Fruit fly (Drosophila melanogaster): ENCODE results near the gene CG33080.

The CG33080 gene

DNA sequence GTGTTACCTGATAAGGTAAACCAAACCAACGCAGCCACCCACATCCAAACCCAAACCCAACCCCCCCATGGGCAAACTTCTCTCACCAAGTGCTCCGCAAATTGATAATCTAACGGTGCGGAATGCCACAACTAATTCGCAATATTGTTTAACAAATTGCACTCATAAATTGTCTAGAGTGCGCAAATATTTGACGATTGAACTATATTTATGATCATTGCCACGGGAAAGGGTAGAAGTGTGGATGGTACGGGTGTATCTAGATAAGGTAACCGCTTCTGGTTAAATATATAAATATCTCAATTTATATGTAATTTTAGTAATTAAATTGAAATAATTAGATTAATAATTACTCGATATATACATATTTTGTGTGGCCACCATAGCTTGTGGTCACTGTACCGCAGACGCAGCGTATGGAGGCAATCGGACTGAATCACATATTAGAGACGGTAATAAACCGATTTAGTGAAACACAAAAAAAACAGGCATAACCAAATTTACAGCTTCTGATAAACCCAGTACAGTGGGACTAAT lies 966 bp upstream of the CG33080 start (continued):
- TF ChIP-seq CG4282 (GFP tag; optimal IDR thresholded peaks at IDR 0.05) = no peak
- TF ChIP-seq CG12071 (GFP tag; optimal IDR thresholded peaks at IDR 0.05) = peak; percentile 22
- TF ChIP-seq maf-S (GFP tag; optimal IDR thresholded peaks at IDR 0.05) = no peak
- no peak for TF ChIP-seq hb (GFP tag; IDR thresholded peaks at IDR 0.05; ENCODE audit: partially characterized antibody)
- TF ChIP-seq CG16863 (GFP tag; optimal IDR thresholded peaks at IDR 0.05) = no peak
- peak; percentile 82 for TF ChIP-seq Fer3 (tag; optimal IDR thresholded peaks at IDR 0.05)
- no peak for TF ChIP-seq CG11723 (GFP tag; optimal IDR thresholded peaks at IDR 0.05)
- TF ChIP-seq Dad (GFP tag; optimal IDR thresholded peaks at IDR 0.05) = no peak
- TF ChIP-seq dati (GFP tag; IDR thresholded peaks at IDR 0.05) = no peak
- TF ChIP-seq CG16813 (GFP tag; IDR thresholded peaks at IDR 0.05; ENCODE audit: partially characterized antibody) = no peak
- no peak for TF ChIP-seq ERR (GFP tag; optimal IDR thresholded peaks at IDR 0.05)
- TF ChIP-seq CG13424 (tag; optimal IDR thresholded peaks at IDR 0.05) = peak; percentile 62
- no peak for TF ChIP-seq tll (GFP tag; optimal IDR thresholded peaks at IDR 0.05)
- TF ChIP-seq insv (GFP tag; optimal IDR thresholded peaks at IDR 0.05) = peak in 1 of 2 experiments; percentile 8
- TF ChIP-seq cwo (GFP tag; optimal IDR thresholded peaks at IDR 0.05) = peak; percentile 70
- no peak for TF ChIP-seq CG30431 (GFP tag; optimal IDR thresholded peaks at IDR 0.05)
- TF ChIP-seq HmgZ (tag; optimal IDR thresholded peaks at IDR 0.05) = peak; percentile 46
- no peak for TF ChIP-seq CG12744 (GFP tag; optimal IDR thresholded peaks at IDR 0.05)
- peak; percentile 59 for TF ChIP-seq CG9727 (GFP tag; optimal IDR thresholded peaks at IDR 0.05)
- peak; percentile 64; the same call in 2 of the 3 replicates for TF ChIP-seq CG6175 (GFP tag; IDR thresholded peaks at IDR 0.05)
- no peak for TF ChIP-seq CG14860 (GFP tag; IDR thresholded peaks at IDR 0.05; ENCODE audit: partially characterized antibody)
- no peak for TF ChIP-seq CG11398 (GFP tag; optimal IDR thresholded peaks at IDR 0.05)
- TF ChIP-seq CG2202 (tag; optimal IDR thresholded peaks at IDR 0.05) = no peak
- TF ChIP-seq HmgD (GFP tag; optimal IDR thresholded peaks at IDR 0.05) = no peak
- TF ChIP-seq bowl (GFP tag; IDR thresholded peaks at IDR 0.05) = peak; percentile 49; the same call in 1 of the 2 replicates
- no peak for TF ChIP-seq amos (GFP tag; IDR thresholded peaks at IDR 0.05; ENCODE audit: partially characterized antibody)
- TF ChIP-seq pita (GFP tag; optimal IDR thresholded peaks at IDR 0.05) = no peak
- TF ChIP-seq bcd (GFP tag; optimal IDR thresholded peaks at IDR 0.05) = peak; percentile 60
- TF ChIP-seq disco-r (GFP tag; optimal IDR thresholded peaks at IDR 0.05) = no peak
- no peak for TF ChIP-seq Asciz (GFP tag; optimal IDR thresholded peaks at IDR 0.05)
- TF ChIP-seq BtbVII (GFP tag; optimal IDR thresholded peaks at IDR 0.05) = peak; percentile 56
- peak; percentile 55 for TF ChIP-seq CG2120 (GFP tag; optimal IDR thresholded peaks at IDR 0.05)
- peak; percentile 38; the same call in 1 of the 3 replicates for TF ChIP-seq otp (GFP tag; IDR thresholded peaks at IDR 0.05)
- TF ChIP-seq CG18011 (GFP tag; optimal IDR thresholded peaks at IDR 0.05) = no peak
- no peak for TF ChIP-seq NC2α (GFP tag; optimal IDR thresholded peaks at IDR 0.05)
- peak; percentile 88 for TF ChIP-seq Dbx (GFP tag; IDR thresholded peaks at IDR 0.05)
- no peak for TF ChIP-seq CG8281 (tag; optimal IDR thresholded peaks at IDR 0.05)
- TF ChIP-seq fd3F (GFP tag; optimal IDR thresholded peaks at IDR 0.05) = peak; percentile 81
- TF ChIP-seq CG3847 (GFP tag; IDR thresholded peaks at IDR 0.05) = peak; percentile 77
- TF ChIP-seq CG3995 (GFP tag; optimal IDR thresholded peaks at IDR 0.05) = no peak
- TF ChIP-seq CG30020 (tag; optimal IDR thresholded peaks at IDR 0.05) = no peak
- no peak for TF ChIP-seq CG31388 (GFP tag; optimal IDR thresholded peaks at IDR 0.05)
- peak; percentile 81 for TF ChIP-seq CG15269 (tag; optimal IDR thresholded peaks at IDR 0.05)
- TF ChIP-seq CG8765 (GFP tag; IDR thresholded peaks at IDR 0.05) = no peak
- TF ChIP-seq dimm (GFP tag; IDR thresholded peaks at IDR 0.05) = no peak
- peak; percentile 67 for TF ChIP-seq lbe (GFP tag; optimal IDR thresholded peaks at IDR 0.05)
- TF ChIP-seq CG33557 (GFP tag; optimal IDR thresholded peaks at IDR 0.05) = no peak
- TF ChIP-seq CG17186 (GFP tag; optimal IDR thresholded peaks at IDR 0.05) = no peak
- TF ChIP-seq mirr (GFP tag; optimal IDR thresholded peaks at IDR 0.05) = no peak
- TF ChIP-seq CG14014 (GFP tag; IDR thresholded peaks at IDR 0.05) = peak; percentile 84

All from whole organism, embryonic.